Fruit fly (Drosophila melanogaster): Measurements from ENCODE around the gene CG3529.

Gene CG3529

dm6 chr3L:9426656-9427294, 19.9 kb upstream of the CG3529 start, which contains the start of the genes Atat and Shc:
TSS of gene Atat (minus strand) at chr3L:9426758.
TSS of gene Shc (plus strand) at chr3L:9427010.
- TF ChIP-seq psq (optimal IDR thresholded peaks at IDR 0.05) (no peak), pan (optimal IDR thresholded peaks at IDR 0.05) (no peak), Dll (optimal IDR thresholded peaks at IDR 0.05) (no peak), usp (GFP tag; optimal IDR thresholded peaks at IDR 0.05) (no peak), EcR (GFP tag; optimal IDR thresholded peaks at IDR 0.05) (no peak), CG8478 (optimal IDR thresholded peaks at IDR 0.05) (no peak)

dm6 chr3L:9429665-9430607, 16.7 kb upstream of the CG3529 start, which contains the start of the genes RpS17 and MTF-1:
TSS of gene RpS17 (minus strand) at chr3L:9429821.
TSS of gene MTF-1 (plus strand) at chr3L:9430312.
- TF ChIP-seq EcR (GFP tag; optimal IDR thresholded peaks at IDR 0.05), result no peak
- TF ChIP-seq pan (optimal IDR thresholded peaks at IDR 0.05), result no peak
- TF ChIP-seq psq (optimal IDR thresholded peaks at IDR 0.05), result no peak
- TF ChIP-seq CG8478 (optimal IDR thresholded peaks at IDR 0.05), result no peak
- TF ChIP-seq Dll (optimal IDR thresholded peaks at IDR 0.05), result no peak

dm6 chr3L:9430608-9430952, 16.1 kb upstream of the CG3529 start:
- TF ChIP-seq usp (GFP tag; optimal IDR thresholded peaks at IDR 0.05), result no peak
- no peak for TF ChIP-seq psq (optimal IDR thresholded peaks at IDR 0.05)
- no peak for TF ChIP-seq CG8478 (optimal IDR thresholded peaks at IDR 0.05)
- no peak for TF ChIP-seq pan (optimal IDR thresholded peaks at IDR 0.05)
- TF ChIP-seq Dll (optimal IDR thresholded peaks at IDR 0.05), result no peak
- no peak for TF ChIP-seq EcR (GFP tag; optimal IDR thresholded peaks at IDR 0.05)

- TF ChIP-seq psq (optimal IDR thresholded peaks at IDR 0.05), result no peak
- peak; percentile 4 for TF ChIP-seq pan (optimal IDR thresholded peaks at IDR 0.05)
- TF ChIP-seq Dll (optimal IDR thresholded peaks at IDR 0.05), result no peak
Measured at dm6 chr3L:9431848-9432623, 14.6 kb upstream of the CG3529 start.

dm6 chr3L:9432810-9433587, 13.7 kb upstream of the CG3529 start:
- TF ChIP-seq Dll (optimal IDR thresholded peaks at IDR 0.05), result no peak

dm6 chr3L:9435315-9435714, 11.3 kb upstream of the CG3529 start, which contains the start of gene CG42526:
TSS of gene CG42526 (minus strand) at chr3L:9435399.
- TF ChIP-seq usp (GFP tag; optimal IDR thresholded peaks at IDR 0.05) (no peak), pan (optimal IDR thresholded peaks at IDR 0.05) (no peak), psq (optimal IDR thresholded peaks at IDR 0.05) (no peak), Dll (optimal IDR thresholded peaks at IDR 0.05) (no peak), CG8478 (optimal IDR thresholded peaks at IDR 0.05) (no peak), EcR (GFP tag; optimal IDR thresholded peaks at IDR 0.05) (no peak)

dm6 chr3L:9435831-9436230, 10.8 kb upstream of the CG3529 start:
- TF ChIP-seq EcR (GFP tag; optimal IDR thresholded peaks at IDR 0.05) (no peak), psq (optimal IDR thresholded peaks at IDR 0.05) (no peak), CG8478 (optimal IDR thresholded peaks at IDR 0.05) (no peak), usp (GFP tag; optimal IDR thresholded peaks at IDR 0.05) (no peak), Dll (optimal IDR thresholded peaks at IDR 0.05) (no peak), pan (optimal IDR thresholded peaks at IDR 0.05) (no peak)

dm6 chr3L:9438858-9439257, 7.8 kb upstream of the CG3529 start:
- TF ChIP-seq usp (GFP tag; optimal IDR thresholded peaks at IDR 0.05), result no peak
- TF ChIP-seq pan (optimal IDR thresholded peaks at IDR 0.05), result no peak
- no peak for TF ChIP-seq psq (optimal IDR thresholded peaks at IDR 0.05)

dm6 chr3L:9441907-9442479, 4.7 kb upstream of the CG3529 start, which contains the start of the genes Bet3 and Nf-YA:
TSS of gene Bet3 (minus strand) at chr3L:9442267.
TSS of gene Nf-YA (minus strand) at chr3L:9442267.
- TF ChIP-seq CG8478 (optimal IDR thresholded peaks at IDR 0.05) (no peak), usp (GFP tag; optimal IDR thresholded peaks at IDR 0.05) (no peak), Dll (optimal IDR thresholded peaks at IDR 0.05) (no peak), pan (optimal IDR thresholded peaks at IDR 0.05) (no peak), EcR (GFP tag; optimal IDR thresholded peaks at IDR 0.05) (no peak), psq (optimal IDR thresholded peaks at IDR 0.05) (no peak)

dm6 chr3L:9442625-9443282, 3.9 kb upstream of the CG3529 start, which contains the start of gene Srg3:
TSS of gene Srg3 (plus strand) at chr3L:9443232.
- TF ChIP-seq usp (GFP tag; optimal IDR thresholded peaks at IDR 0.05), result no peak
- no peak for TF ChIP-seq Dll (optimal IDR thresholded peaks at IDR 0.05)
- TF ChIP-seq EcR (GFP tag; optimal IDR thresholded peaks at IDR 0.05), result no peak
- no peak for TF ChIP-seq pan (optimal IDR thresholded peaks at IDR 0.05)
- TF ChIP-seq psq (optimal IDR thresholded peaks at IDR 0.05), result no peak
- TF ChIP-seq CG8478 (optimal IDR thresholded peaks at IDR 0.05), result no peak
